ENCODE assay signal across 1 fruit fly cellular context in genomic region chr2L:10632702-10633101, dm6.
TF ChIP-seq lines count a peak whose summit lies in the region.

No protein-coding gene starts in this region.

TF ChIP-seq in whole organism, prepupa, 60 proteins besides CTCF, POLR2A, EP300 and RAD21 (continued from another document):
- TF ChIP-seq CG6792 (GFP tag; optimal IDR thresholded peaks at IDR 0.05; lab: Kevin White, UChicago) (peak; percentile 19), Ets21C (GFP tag; optimal IDR thresholded peaks at IDR 0.05; lab: Kevin White, UChicago) (no peak), Eip93F (GFP tag; optimal IDR thresholded peaks at IDR 0.05; lab: Kevin White, UChicago) (no peak), vri (GFP tag; optimal IDR thresholded peaks at IDR 0.05; lab: Kevin White, UChicago) (no peak), CG11294 (GFP tag; IDR thresholded peaks at IDR 0.05; lab: Robert Waterston, UW) (no peak), salr (GFP tag; optimal IDR thresholded peaks at IDR 0.05; lab: Kevin White, UChicago) (peak in 1 of 2 experiments; percentile 7), CG11902 (GFP tag; optimal IDR thresholded peaks at IDR 0.05; lab: Kevin White, UChicago) (peak; percentile 3), CG34406 (GFP tag; optimal IDR thresholded peaks at IDR 0.05; lab: Kevin White, UChicago) (peak; percentile 23), Hr4 (GFP tag; optimal IDR thresholded peaks at IDR 0.05; lab: Kevin White, UChicago) (no peak), CG8632 (GFP tag; optimal IDR thresholded peaks at IDR 0.05; lab: Kevin White, UChicago) (no peak), lz (GFP tag; optimal IDR thresholded peaks at IDR 0.05; lab: Kevin White, UChicago) (peak; percentile 15), OdsH (GFP tag; optimal IDR thresholded peaks at IDR 0.05; lab: Kevin White, UChicago) (peak; percentile 21), topi (GFP tag; optimal IDR thresholded peaks at IDR 0.05; lab: Kevin White, UChicago) (peak; percentile 14), Lpt (GFP tag; optimal IDR thresholded peaks at IDR 0.05; lab: Kevin White, UChicago) (no peak), dac (GFP tag; optimal IDR thresholded peaks at IDR 0.05; lab: Kevin White, UChicago) (no peak), ss (GFP tag; optimal IDR thresholded peaks at IDR 0.05; lab: Kevin White, UChicago) (peak in 1 of 2 experiments; percentile 20), CG3032 (tag; optimal IDR thresholded peaks at IDR 0.05; lab: Kevin White, UChicago) (no peak), Met (GFP tag; optimal IDR thresholded peaks at IDR 0.05; lab: Kevin White, UChicago) (peak; percentile 43), spab (GFP tag; optimal IDR thresholded peaks at IDR 0.05; lab: Kevin White, UChicago) (peak; percentile 16), CG15336 (GFP tag; IDR thresholded peaks at IDR 0.05; lab: Robert Waterston, UW) (no peak), CG6808 (GFP tag; optimal IDR thresholded peaks at IDR 0.05; lab: Kevin White, UChicago) (peak; percentile 15), achi (GFP tag; optimal IDR thresholded peaks at IDR 0.05; lab: Kevin White, UChicago) (peak; percentile 27), CG10631 (GFP tag; optimal IDR thresholded peaks at IDR 0.05; lab: Kevin White, UChicago) (peak; percentile 42), Smox (GFP tag; optimal IDR thresholded peaks at IDR 0.05; lab: Kevin White, UChicago) (peak; percentile 22), eg (GFP tag; IDR thresholded peaks at IDR 0.05; lab: Robert Waterston, UW) (no peak), CG9139 (GFP tag; optimal IDR thresholded peaks at IDR 0.05; lab: Kevin White, UChicago) (no peak), net (GFP tag; optimal IDR thresholded peaks at IDR 0.05; lab: Kevin White, UChicago) (no peak), svp (GFP tag; lab: Kevin White, UChicago) (peak; percentile 54), CG16779 (tag; optimal IDR thresholded peaks at IDR 0.05; lab: Kevin White, UChicago) (no peak)
